Worm (Caenorhabditis elegans) whole organism, young adult: Measurements from ENCODE around the gene bgnt-1.4.

Experiments
- B0019.2 ChIP-seq: fragments of 200-800 bp; sonication (Bioruptor generic); conservative IDR thresholded peaks from 2 replicates; pipeline ENCODE4 v1.3.6; 2022; ENCODE audit warnings: missing genetic modification reagents, missing genetic modification characterization, missing compliant biosample characterization
- B0035.1 ChIP-seq: sonication (generic microtip); optimal IDR thresholded peaks from 2 replicates; lab custom pipeline; 2016; ENCODE audit warnings: missing genetic modification characterization, mild to moderate bottlenecking, missing compliant biosample characterization, missing genotype, missing genetic modification reagents
- C17E4.6 ChIP-seq: fragments of 200-800 bp; sonication (Bioruptor generic); IDR thresholded peaks from 2 replicates; pipeline ENCODE4 v1.3.6; 2022; ENCODE audit warnings: missing genetic modification reagents, missing genetic modification characterization, missing compliant biosample characterization
- D2030.7 ChIP-seq: fragments of 200-800 bp; sonication (Bioruptor generic); IDR thresholded peaks from 2 replicates; pipeline ENCODE4 v1.3.6; 2022; ENCODE audit warnings: missing genetic modification reagents, missing genetic modification characterization, missing compliant biosample characterization
- F33H1.4 ChIP-seq: fragments of 200-800 bp; sonication (Bioruptor generic); IDR thresholded peaks from 2 replicates; pipeline ENCODE4 v1.3.6; 2022; ENCODE audit warnings: missing genetic modification reagents, missing genetic modification characterization, missing compliant biosample characterization
- F39B2.1 ChIP-seq: fragments of 200-800 bp; sonication (Bioruptor generic); IDR thresholded peaks from 2 replicates; pipeline ENCODE4 v1.3.6; 2022; ENCODE audit warnings: missing genetic modification reagents, missing genetic modification characterization, missing compliant biosample characterization
- F49E8.2 ChIP-seq: sonication (generic microtip); optimal IDR thresholded peaks from 3 replicates; lab custom pipeline; 2017; ENCODE audit warnings: missing genetic modification characterization, mild to moderate bottlenecking, missing compliant biosample characterization, antibody characterized with exemption, moderate library complexity; ENCODE audit not compliant: insufficient read depth
- F57A8.1 ChIP-seq: fragments of 200-800 bp; sonication (Bioruptor generic); optimal IDR thresholded peaks from 2 replicates; lab custom pipeline; 2018; ENCODE audit warnings: mild to moderate bottlenecking, missing genetic modification characterization, moderate library complexity, missing compliant biosample characterization
- Y53F4B.3 ChIP-seq: fragments of 200-800 bp; sonication (Bioruptor generic); IDR thresholded peaks from 2 replicates; pipeline ENCODE4 v1.3.6; 2022; ENCODE audit warnings: missing genetic modification reagents, missing genetic modification characterization, missing compliant biosample characterization
- Y53G8AR.9 ChIP-seq: fragments of 200-800 bp; sonication (Bioruptor generic); conservative IDR thresholded peaks from 2 replicates; pipeline ENCODE4 v1.3.6; 2022; ENCODE audit warnings: missing genetic modification reagents, missing genetic modification characterization, missing compliant biosample characterization
- ccch-3 ChIP-seq: fragments of 200-800 bp; sonication (Bioruptor generic); optimal IDR thresholded peaks from 2 replicates; lab custom pipeline; 2018; ENCODE audit warnings: mild to moderate bottlenecking, missing genetic modification characterization, missing compliant biosample characterization
- cebp-1 ChIP-seq, 2 experiments: fragments of 200-800 bp in 1 of 2; sonication (Bioruptor generic) in 1 of 2; sonication (generic microtip) in 1 of 2; IDR thresholded peaks in 1 of 2; optimal IDR thresholded peaks in 1 of 2; 2 replicates each; pipeline versions ENCODE4 v1.3.6 to Lab custom; 2017 to 2022; ENCODE audit warnings: missing compliant biosample characterization in 2 of 2, missing genetic modification characterization in 2 of 2, mild to moderate bottlenecking in 1 of 2, missing genetic modification reagents in 1 of 2, moderate library complexity in 1 of 2
- cebp-2 ChIP-seq: fragments of 200-800 bp; sonication (Bioruptor generic); IDR thresholded peaks from 2 replicates; pipeline ENCODE4 v1.3.6; 2022; ENCODE audit warnings: missing genetic modification characterization, missing compliant biosample characterization
- ceh-100 ChIP-seq: fragments of 200-800 bp; sonication (Bioruptor generic); IDR thresholded peaks from 2 replicates; pipeline ENCODE4 v1.3.6; 2022; ENCODE audit warnings: missing genetic modification reagents, missing genetic modification characterization, missing compliant biosample characterization
- ceh-27 ChIP-seq: fragments of 200-800 bp; sonication (Bioruptor generic); optimal IDR thresholded peaks from 2 replicates; lab custom pipeline; 2018; ENCODE audit warnings: mild to moderate bottlenecking, missing genetic modification characterization, moderate library complexity, missing compliant biosample characterization
- ceh-58 ChIP-seq: fragments of 200-800 bp; sonication (Bioruptor generic); IDR thresholded peaks from 2 replicates; pipeline ENCODE4 v1.3.6; 2022; ENCODE audit warnings: missing genetic modification characterization, missing compliant biosample characterization
- dox-1 ChIP-seq: fragments of 200-800 bp; sonication (Bioruptor generic); IDR thresholded peaks from 2 replicates; pipeline ENCODE4 v1.3.6; 2022; ENCODE audit warnings: missing genetic modification reagents, missing genetic modification characterization, missing compliant biosample characterization
- dpl-1 ChIP-seq: fragments of 150-350 bp; optimal IDR thresholded peaks from 2 replicates; lab custom pipeline; 2014; ENCODE audit warnings: missing biosample characterization, missing genetic modification reagents, missing genetic modification characterization
- egrh-3 ChIP-seq: fragments of 200-800 bp; sonication (Bioruptor generic); IDR thresholded peaks from 2 replicates; pipeline ENCODE4 v1.3.6; 2022; ENCODE audit warnings: missing genetic modification reagents, missing genetic modification characterization, missing compliant biosample characterization
- gei-17 ChIP-seq: fragments of 200-800 bp; sonication (Bioruptor generic); optimal IDR thresholded peaks from 2 replicates; lab custom pipeline; 2018; ENCODE audit warnings: mild to moderate bottlenecking, missing genetic modification characterization, missing compliant biosample characterization
- hmg-20 ChIP-seq: fragments of 200-800 bp; sonication (Bioruptor generic); IDR thresholded peaks from 2 replicates; pipeline ENCODE4 v1.3.6; 2022; ENCODE audit warnings: missing genetic modification reagents, missing genetic modification characterization, missing compliant biosample characterization
- lin-26 ChIP-seq: fragments of 200-800 bp; sonication (Bioruptor generic); IDR thresholded peaks from 2 replicates; pipeline ENCODE4 v1.3.6; 2022; ENCODE audit warnings: missing genetic modification reagents, missing genetic modification characterization, missing compliant biosample characterization
- lin-35 ChIP-seq, 3 experiments: fragments of 150-350 bp in 2 of 3; sonication (generic microtip) in 1 of 3; optimal IDR thresholded peaks; 2 replicates each; lab custom pipeline; 2014 to 2018; ENCODE audit warnings: missing biosample characterization in 3 of 3, missing genetic modification characterization in 3 of 3, missing genetic modification reagents in 3 of 3
- lsl-1 ChIP-seq: fragments of 200-800 bp; sonication (Bioruptor generic); optimal IDR thresholded peaks from 2 replicates; lab custom pipeline; 2018; ENCODE audit warnings: mild to moderate bottlenecking, missing genetic modification characterization, moderate library complexity, missing compliant biosample characterization
- madf-6 ChIP-seq: fragments of 200-800 bp; sonication (Bioruptor generic); IDR thresholded peaks from 2 replicates; pipeline ENCODE4 v1.3.6; 2022; ENCODE audit warnings: missing genetic modification reagents, missing genetic modification characterization, missing compliant biosample characterization
- mel-28 ChIP-seq: sonication (generic microtip); optimal IDR thresholded peaks from 2 replicates; lab custom pipeline; 2016; ENCODE audit warnings: borderline replicate concordance, mild to moderate bottlenecking, missing genetic modification characterization, missing compliant biosample characterization
- pbrm-1 ChIP-seq: fragments of 200-800 bp; sonication (Bioruptor generic); IDR thresholded peaks from 2 replicates; pipeline ENCODE4 v1.3.6; 2022; ENCODE audit warnings: missing genetic modification reagents, missing genetic modification characterization, missing compliant biosample characterization
- pha-4 ChIP-seq: fragments of 150-350 bp; sonication (generic microtip); optimal IDR thresholded peaks from 2 replicates; lab custom pipeline; 2014; ENCODE audit warnings: missing biosample characterization, missing genetic modification reagents, missing genetic modification characterization
- rpc-1 ChIP-seq, 2 experiments: fragments of 150-350 bp in 1 of 2; sonication (generic microtip) in 1 of 2; optimal IDR thresholded peaks; 2 replicates each; lab custom pipeline; 2014 to 2018; ENCODE audit warnings: missing biosample characterization in 1 of 2, missing genetic modification characterization in 1 of 2, missing genetic modification reagents in 1 of 2, missing genotype in 1 of 2
- snpc-1.1 ChIP-seq: sonication (generic microtip); optimal IDR thresholded peaks from 2 replicates; lab custom pipeline; 2017; ENCODE audit warnings: missing genetic modification characterization, mild to moderate bottlenecking, missing compliant biosample characterization, antibody characterized with exemption, moderate library complexity, missing genotype, missing genetic modification reagents; ENCODE audit not compliant: insufficient read depth
- sptf-2 ChIP-seq: fragments of 200-800 bp; sonication (Bioruptor generic); optimal IDR thresholded peaks from 2 replicates; lab custom pipeline; 2018; ENCODE audit warnings: mild to moderate bottlenecking, missing genetic modification characterization, missing compliant biosample characterization
- tbp1 ChIP-seq: fragments of 200-800 bp; sonication (Bioruptor generic); optimal IDR thresholded peaks from 2 replicates; lab custom pipeline; 2018; ENCODE audit warnings: mild to moderate bottlenecking, missing genetic modification characterization, missing compliant biosample characterization
- zfh-2 ChIP-seq: fragments of 200-800 bp; sonication (Bioruptor generic); conservative IDR thresholded peaks from 2 replicates; pipeline ENCODE4 v1.3.6; 2022; ENCODE audit warnings: missing genetic modification reagents, missing genetic modification characterization, missing compliant biosample characterization
- ztf-18 ChIP-seq: sonication (generic microtip); optimal IDR thresholded peaks from 2 replicates; lab custom pipeline; 2016; ENCODE audit warnings: missing genotype, mild to moderate bottlenecking, missing genetic modification characterization, missing compliant biosample characterization

Gene bgnt-1.4

DNA sequence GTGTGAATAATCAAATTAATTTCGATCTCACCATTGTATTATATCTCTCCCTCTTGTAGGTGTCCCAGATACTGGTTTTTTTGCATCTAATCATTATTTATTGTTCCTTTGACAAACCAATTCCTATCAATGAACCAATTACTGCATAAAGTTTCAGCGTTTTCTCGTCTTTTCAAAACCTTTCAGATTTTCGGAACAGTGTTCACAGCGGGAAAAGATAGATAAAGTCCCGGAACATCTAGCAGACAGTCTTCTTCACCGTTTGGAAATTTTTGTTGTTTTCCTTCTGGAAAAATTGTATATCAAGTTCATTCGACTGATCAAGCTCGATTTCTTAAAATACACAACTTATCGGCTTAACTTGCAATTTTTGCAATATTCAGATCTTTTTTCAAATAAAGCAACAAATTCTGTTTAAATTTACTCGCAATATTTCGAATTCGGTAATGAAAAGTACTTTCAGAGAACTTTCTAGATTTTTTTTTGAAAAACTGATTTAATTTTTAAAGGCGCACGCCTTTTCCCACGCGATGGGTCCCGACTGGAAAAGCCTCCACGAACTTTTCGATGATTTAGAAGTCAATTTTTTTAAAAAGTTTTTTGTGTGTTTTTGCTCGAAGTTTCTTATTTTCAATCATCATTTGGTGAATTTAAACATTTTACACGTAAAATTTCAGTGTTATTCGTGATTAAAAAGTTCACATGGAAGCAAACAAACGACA lies 5.3 kb upstream of the bgnt-1.4 start, which contains the start of gene pgl-3 (continued):
- TF ChIP-seq rpc-1 (optimal IDR thresholded peaks at IDR 0.05; lab: Kevin White, UChicago): no peak
- no peak for TF ChIP-seq rpc-1 (tag; optimal IDR thresholded peaks at IDR 0.05; lab: Kevin White, UChicago)
- TF ChIP-seq B0035.1: no peak
- peak; percentile 72 for TF ChIP-seq F33H1.4 (GFP tag; lab: Robert Waterston, UW)
- TF ChIP-seq snpc-1.1 (tag; lab: Kevin White, UChicago): peak; percentile 18
- no peak for TF ChIP-seq sptf-2 (GFP tag; lab: Kevin White, UChicago)
- TF ChIP-seq F39B2.1 (GFP tag; lab: Robert Waterston, UW): peak; percentile 73
- TF ChIP-seq ceh-100 (GFP tag; lab: Robert Waterston, UW): no peak
- TF ChIP-seq pbrm-1 (GFP tag; lab: Robert Waterston, UW): no peak
- no peak for TF ChIP-seq gei-17
- TF ChIP-seq ceh-58 (GFP tag; lab: Robert Waterston, UW): no peak
- peak; percentile 70 for TF ChIP-seq madf-6 (GFP tag; lab: Robert Waterston, UW)
- TF ChIP-seq ceh-27 (GFP tag; lab: Kevin White, UChicago): no peak
- TF ChIP-seq zfh-2 (GFP tag; lab: Robert Waterston, UW): no peak
- peak; percentile 56 for TF ChIP-seq F49E8.2 (tag; lab: Kevin White, UChicago)
- no peak for TF ChIP-seq Y53F4B.3 (GFP tag; lab: Robert Waterston, UW)
- TF ChIP-seq dpl-1: peak; percentile 22
- no peak for TF ChIP-seq cebp-2 (GFP tag; lab: Robert Waterston, UW)
- TF ChIP-seq ztf-18 (tag; lab: Kevin White, UChicago): no peak
- TF ChIP-seq tbp1: peak; percentile 13
- TF ChIP-seq dox-1: no peak
- TF ChIP-seq F57A8.1 (GFP tag; lab: Kevin White, UChicago): no peak
- TF ChIP-seq D2030.7 (GFP tag; lab: Robert Waterston, UW): peak; percentile 77
- TF ChIP-seq B0019.2 (GFP tag; lab: Robert Waterston, UW): 0 out of 2 replicates have a peak, but pooled peaks have one; percentile 8
- TF ChIP-seq C17E4.6 (GFP tag; lab: Robert Waterston, UW): peak; percentile 72
- TF ChIP-seq lin-35 (GFP tag; optimal IDR thresholded peaks at IDR 0.05; lab: Kevin White, UChicago): no peak
- TF ChIP-seq pha-4 (tag; lab: Kevin White, UChicago): no peak
- peak; percentile 41 for TF ChIP-seq lsl-1
- TF ChIP-seq ccch-3 (GFP tag; lab: Kevin White, UChicago): no peak
- peak; percentile 60; the same call in 1 of the 2 replicates for TF ChIP-seq lin-26
- no peak for TF ChIP-seq cebp-1 (GFP tag; IDR thresholded peaks at IDR 0.05; lab: Robert Waterston, UW)
- peak; percentile 31 for TF ChIP-seq cebp-1 (tag; optimal IDR thresholded peaks at IDR 0.05; lab: Kevin White, UChicago)

DNA sequence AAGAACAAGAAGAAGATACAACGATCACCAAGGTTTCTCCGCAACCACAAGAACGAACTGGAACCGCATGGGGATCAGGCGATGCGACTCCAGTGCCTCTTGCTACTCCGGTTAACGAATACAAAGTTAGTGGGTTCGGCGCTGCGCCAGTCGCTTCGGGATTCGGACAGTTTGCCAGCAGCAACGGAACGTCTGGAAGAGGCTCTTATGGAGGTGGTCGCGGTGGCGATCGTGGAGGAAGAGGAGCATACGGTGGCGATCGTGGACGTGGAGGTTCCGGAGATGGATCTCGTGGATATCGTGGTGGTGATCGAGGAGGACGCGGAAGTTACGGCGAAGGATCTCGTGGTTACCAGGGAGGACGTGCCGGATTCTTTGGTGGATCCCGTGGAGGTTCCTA lies 2.8 kb upstream of the bgnt-1.4 start:
- TF ChIP-seq egrh-3 (peak; percentile 39; the same call in 1 of the 2 replicates), mel-28 (tag; lab: Kevin White, UChicago) (no peak), hmg-20 (GFP tag; lab: Robert Waterston, UW) (0 out of 2 replicates have a peak, but pooled peaks have one; percentile 14), Y53G8AR.9 (GFP tag; lab: Robert Waterston, UW) (0 out of 2 replicates have a peak, but pooled peaks have one; percentile 56)
